Worm (Caenorhabditis elegans): ENCODE results near the gene C17C3.3.

DNA sequence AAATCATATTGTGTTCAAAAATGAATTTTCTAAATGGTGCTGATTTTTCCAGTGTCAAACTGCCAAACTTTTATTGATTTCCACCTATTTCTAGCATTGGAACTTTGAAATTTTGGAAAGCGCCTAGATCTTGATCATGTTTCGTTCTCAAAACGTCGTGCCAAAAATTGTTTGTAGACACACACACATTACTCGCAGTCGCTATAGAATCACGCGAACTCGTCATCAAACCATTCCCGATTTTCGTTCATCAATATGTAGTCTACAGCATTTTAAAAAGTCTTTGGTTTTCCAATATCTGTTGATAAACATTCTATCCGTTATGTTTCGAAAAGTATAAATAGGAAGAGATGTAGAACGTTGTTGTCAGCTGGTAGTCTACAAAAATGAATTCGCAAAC lies 8.7 kb downstream of the C17C3.3 start, which contains the start of the genes C17C3.1 and C17C3.15:
- TF ChIP-seq tbx-2 (tag; optimal IDR thresholded peaks at IDR 0.05): no peak
- TF ChIP-seq sox-4 (tag; optimal IDR thresholded peaks at IDR 0.05): no peak
- no peak for TF ChIP-seq hlh-13 (GFP tag; optimal IDR thresholded peaks at IDR 0.05)
- no peak for TF ChIP-seq sox-2 (GFP tag; IDR thresholded peaks at IDR 0.05)
- no peak for TF ChIP-seq fkh-6 (tag; optimal IDR thresholded peaks at IDR 0.05)
- TF ChIP-seq unc-55 (GFP tag; optimal IDR thresholded peaks at IDR 0.05): no peak
- TF ChIP-seq dve-1 (tag; optimal IDR thresholded peaks at IDR 0.05): no peak
- no peak for TF ChIP-seq pros-1 (tag; optimal IDR thresholded peaks at IDR 0.05)
- TF ChIP-seq C08G9.2 (tag; optimal IDR thresholded peaks at IDR 0.05): no peak
- no peak for TF ChIP-seq nfya-1 (tag; optimal IDR thresholded peaks at IDR 0.05)
- no peak for TF ChIP-seq Y22D7AL.16 (tag; optimal IDR thresholded peaks at IDR 0.05)
- TF ChIP-seq elt-2 (tag; optimal IDR thresholded peaks at IDR 0.05): no peak

All from whole organism, late embryonic.